Fruit fly (Drosophila melanogaster): Measurements from ENCODE around the gene CG4860.
A peak's percentile ranks its signal among the peaks of the same experiment; 100 is the strongest.

CG4860 gene

DNA sequence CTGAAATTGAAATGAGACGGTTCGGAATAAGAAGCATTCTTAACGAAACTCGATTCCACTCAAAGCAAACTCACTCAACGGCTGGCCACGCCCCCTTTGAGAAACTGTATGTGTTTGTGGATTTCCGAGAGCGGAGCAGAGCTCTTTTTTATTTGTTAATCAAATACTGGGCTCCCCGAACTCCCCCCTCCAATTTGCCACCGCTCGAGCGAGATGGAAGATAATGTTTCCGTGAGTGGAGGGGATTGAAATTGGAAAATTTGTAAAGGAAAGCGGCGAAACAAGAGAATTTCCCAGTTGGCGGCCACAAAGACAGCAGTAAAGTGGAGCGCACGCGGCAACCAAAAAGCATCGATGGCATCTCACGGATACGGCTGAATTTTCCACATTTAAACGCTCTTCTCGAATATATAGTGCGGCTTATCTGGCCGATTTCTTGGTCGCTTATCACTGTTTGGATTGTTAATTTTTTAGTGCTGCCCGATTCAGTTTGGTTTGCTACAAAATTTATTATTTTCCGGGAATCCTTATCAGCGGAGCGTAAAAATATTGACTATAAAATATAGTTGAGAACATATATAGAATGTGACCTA is 23.3 kb upstream of the CG4860 start (continued):
- TF ChIP-seq BEAF-32 (GFP tag; optimal IDR thresholded peaks at IDR 0.05) (no peak), Camta (GFP tag; optimal IDR thresholded peaks at IDR 0.05) (no peak), CG9817 (tag; optimal IDR thresholded peaks at IDR 0.05) (no peak), fd96Cb (tag; optimal IDR thresholded peaks at IDR 0.05) (no peak), CG3281 (GFP tag; optimal IDR thresholded peaks at IDR 0.05) (no peak), ewg (GFP tag; optimal IDR thresholded peaks at IDR 0.05) (no peak), Optix (GFP tag; IDR thresholded peaks at IDR 0.05) (no peak), ham (GFP tag; IDR thresholded peaks at IDR 0.05) (no peak), CG17328 (GFP tag; IDR thresholded peaks at IDR 0.05) (no peak), Blimp-1 (GFP tag; optimal IDR thresholded peaks at IDR 0.05) (no peak), amos (GFP tag; IDR thresholded peaks at IDR 0.05; ENCODE audit: partially characterized antibody) (peak; percentile 52; the same call in 1 of the 2 replicates), CG12299 (tag; optimal IDR thresholded peaks at IDR 0.05) (no peak), btn (GFP tag; optimal IDR thresholded peaks at IDR 0.05) (no peak), wdn (GFP tag; IDR thresholded peaks at IDR 0.05) (no peak), tin (GFP tag; optimal IDR thresholded peaks at IDR 0.05) (no peak), mam (GFP tag; optimal IDR thresholded peaks at IDR 0.05) (no peak), CG10274 (GFP tag; optimal IDR thresholded peaks at IDR 0.05) (no peak), ci (GFP tag; IDR thresholded peaks at IDR 0.05) (no peak; the same call in 2 of the 3 replicates), Sox102F (GFP tag; optimal IDR thresholded peaks at IDR 0.05) (no peak), NK7.1 (GFP tag; optimal IDR thresholded peaks at IDR 0.05) (no peak), otp (GFP tag; IDR thresholded peaks at IDR 0.05) (peak; percentile 58; the same call in 1 of the 3 replicates), Sox100B (GFP tag; optimal IDR thresholded peaks at IDR 0.05) (no peak), CG2199 (GFP tag; IDR thresholded peaks at IDR 0.05) (peak; percentile 87; the same call in 2 of the 3 replicates), ERR (GFP tag; optimal IDR thresholded peaks at IDR 0.05) (no peak), sens (GFP tag) (peak; percentile 51), Rx (GFP tag; IDR thresholded peaks at IDR 0.05) (no peak), CG33557 (GFP tag; optimal IDR thresholded peaks at IDR 0.05) (no peak), row (GFP tag; IDR thresholded peaks at IDR 0.05) (no peak), CG9932 (GFP tag; IDR thresholded peaks at IDR 0.05) (no peak), ken (GFP tag; IDR thresholded peaks at IDR 0.05) (no peak), lbe (GFP tag; optimal IDR thresholded peaks at IDR 0.05) (no peak), lilli (GFP tag; optimal IDR thresholded peaks at IDR 0.05) (no peak), al (GFP tag; IDR thresholded peaks at IDR 0.05) (no peak), CG15073 (GFP tag; optimal IDR thresholded peaks at IDR 0.05) (no peak), fd3F (GFP tag; optimal IDR thresholded peaks at IDR 0.05) (no peak), Bdp1 (GFP tag; optimal IDR thresholded peaks at IDR 0.05) (no peak), hkb (optimal IDR thresholded peaks at IDR 0.05) (no peak), hkb (GFP tag; IDR thresholded peaks at IDR 0.05) (no peak), Trl (optimal IDR thresholded peaks at IDR 0.05) (peak; percentile 59 to 69), Trl (GFP tag; optimal IDR thresholded peaks at IDR 0.05) (no peak), bowl (GFP tag; IDR thresholded peaks at IDR 0.05) (no peak), vfl (GFP tag; optimal IDR thresholded peaks at IDR 0.05) (no peak), CG10321 (GFP tag; IDR thresholded peaks at IDR 0.05) (peak; percentile 81), CG16863 (GFP tag; optimal IDR thresholded peaks at IDR 0.05) (no peak), crol (GFP tag; IDR thresholded peaks at IDR 0.05) (peak; percentile 97), sc (optimal IDR thresholded peaks at IDR 0.05) (no peak), sc (GFP tag; optimal IDR thresholded peaks at IDR 0.05) (no peak), CG7928 (GFP tag; optimal IDR thresholded peaks at IDR 0.05) (no peak), CG5245 (GFP tag; optimal IDR thresholded peaks at IDR 0.05) (no peak), Taf1 (GFP tag; IDR thresholded peaks at IDR 0.05) (no peak)

Measured in whole organism, embryonic.